Fruit fly (Drosophila melanogaster): ENCODE data around the gene Myo61F.

The Myo61F gene

dm6 chr3L:1324818-1325625 lies 6.7 kb downstream of the Myo61F start:
- TF ChIP-seq CG9948 (tag; optimal IDR thresholded peaks at IDR 0.05): no peak
- TF ChIP-seq rn (GFP tag; IDR thresholded peaks at IDR 0.05): no peak
- TF ChIP-seq fd96Ca (GFP tag; IDR thresholded peaks at IDR 0.05): no peak
- no peak for TF ChIP-seq EcR (GFP tag; optimal IDR thresholded peaks at IDR 0.05)
- TF ChIP-seq CG34367 (tag; optimal IDR thresholded peaks at IDR 0.05): no peak
- TF ChIP-seq Pif1B (GFP tag; optimal IDR thresholded peaks at IDR 0.05): no peak
- no peak for TF ChIP-seq CG10348 (GFP tag; IDR thresholded peaks at IDR 0.05)
- TF ChIP-seq CG8301 (tag; optimal IDR thresholded peaks at IDR 0.05): no peak
- no peak for TF ChIP-seq gl (tag; optimal IDR thresholded peaks at IDR 0.05)
- TF ChIP-seq D1 (tag; optimal IDR thresholded peaks at IDR 0.05): no peak

dm6 chr3L:1325626-1325937 lies 7.3 kb downstream of the Myo61F start:
- TF ChIP-seq CG12605 (GFP tag; IDR thresholded peaks at IDR 0.05): no peak
- no peak for TF ChIP-seq CG8301 (tag; optimal IDR thresholded peaks at IDR 0.05)
- TF ChIP-seq CG14655 (GFP tag; optimal IDR thresholded peaks at IDR 0.05): no peak
- no peak for TF ChIP-seq gl (tag; optimal IDR thresholded peaks at IDR 0.05)
- TF ChIP-seq CG17806 (tag; optimal IDR thresholded peaks at IDR 0.05): no peak

dm6 chr3L:1329724-1330123 lies 11.4 kb downstream of the Myo61F start, which contains the start of gene ND-ACP:
Gene ND-ACP (plus strand): TSS chr3L:1329949.
- TF ChIP-seq CG17806 (tag; optimal IDR thresholded peaks at IDR 0.05) (no peak), EcR (GFP tag; optimal IDR thresholded peaks at IDR 0.05) (no peak), Pif1B (GFP tag; optimal IDR thresholded peaks at IDR 0.05) (no peak), CG34367 (tag; optimal IDR thresholded peaks at IDR 0.05) (no peak), CG32121 (GFP tag; IDR thresholded peaks at IDR 0.05) (no peak), CG8159 (tag; optimal IDR thresholded peaks at IDR 0.05) (no peak), Snoo (tag; optimal IDR thresholded peaks at IDR 0.05) (no peak), CG9948 (tag; optimal IDR thresholded peaks at IDR 0.05) (no peak), CG12605 (GFP tag; IDR thresholded peaks at IDR 0.05) (no peak), CG14655 (GFP tag; optimal IDR thresholded peaks at IDR 0.05) (no peak), CG15710 (tag; optimal IDR thresholded peaks at IDR 0.05) (no peak), rn (GFP tag; IDR thresholded peaks at IDR 0.05) (no peak)

- peak; percentile 47; the same call in 1 of the 2 replicates for TF ChIP-seq Ets98B (GFP tag; IDR thresholded peaks at IDR 0.05)
- no peak for TF ChIP-seq CG13204 (GFP tag; optimal IDR thresholded peaks at IDR 0.05)
Measured at dm6 chr3L:1330420-1330819, 12.1 kb downstream of the Myo61F start.

dm6 chr3L:1331542-1331941 lies 13.3 kb downstream of the Myo61F start, which contains the start of gene msd1:
Gene msd1 (plus strand): TSS chr3L:1331744.
- TF ChIP-seq gl (tag; optimal IDR thresholded peaks at IDR 0.05) (no peak), Ets98B (GFP tag; IDR thresholded peaks at IDR 0.05) (no peak), Pif1B (GFP tag; optimal IDR thresholded peaks at IDR 0.05) (no peak), CG4496 (GFP tag; IDR thresholded peaks at IDR 0.05) (no peak), Pif1A (GFP tag; optimal IDR thresholded peaks at IDR 0.05) (no peak), CG32121 (GFP tag; IDR thresholded peaks at IDR 0.05) (no peak)

- TF ChIP-seq CG4496 (GFP tag; IDR thresholded peaks at IDR 0.05) (no peak), Snoo (tag; optimal IDR thresholded peaks at IDR 0.05) (no peak), CG9948 (tag; optimal IDR thresholded peaks at IDR 0.05) (no peak), CG12605 (GFP tag; IDR thresholded peaks at IDR 0.05) (no peak), fd96Ca (GFP tag; IDR thresholded peaks at IDR 0.05) (no peak), CG34367 (tag; optimal IDR thresholded peaks at IDR 0.05) (no peak), Ets98B (GFP tag; IDR thresholded peaks at IDR 0.05) (no peak), Pif1A (GFP tag; optimal IDR thresholded peaks at IDR 0.05) (no peak), CG15710 (tag; optimal IDR thresholded peaks at IDR 0.05) (no peak), CG13204 (GFP tag; optimal IDR thresholded peaks at IDR 0.05) (no peak), CG8159 (tag; optimal IDR thresholded peaks at IDR 0.05) (no peak), Pif1B (GFP tag; optimal IDR thresholded peaks at IDR 0.05) (no peak), CG14655 (GFP tag; optimal IDR thresholded peaks at IDR 0.05) (no peak), rn (GFP tag; IDR thresholded peaks at IDR 0.05) (no peak), D1 (tag; optimal IDR thresholded peaks at IDR 0.05) (no peak), CG17806 (tag; optimal IDR thresholded peaks at IDR 0.05) (no peak), EcR (GFP tag; optimal IDR thresholded peaks at IDR 0.05) (no peak), CG10348 (GFP tag; IDR thresholded peaks at IDR 0.05) (no peak)
Measured at dm6 chr3L:1332973-1333372, 14.7 kb downstream of the Myo61F start, which contains the start of gene msd5. Gene msd5 (minus strand): TSS chr3L:1333146.

Data from whole organism, pupa.